Worm (Caenorhabditis elegans): Measurements from ENCODE around the gene nlp-80.
"Not testable (repeated sequence)": the region's sequence is repeated elsewhere in the genome, so short reads cannot be mapped to it uniquely, and the experiment has no call there.

nlp-80 gene

ce11 chrV:11065513-11065912, at the start of gene nlp-80:
nlp-80 (minus strand) TSS chrV:11065613.
- TF ChIP-seq unc-62 (GFP tag; optimal IDR thresholded peaks at IDR 0.05), result no peak

ce11 chrV:11113607-11114006, 48.2 kb upstream of the nlp-80 start, which contains the start of gene math-33:
math-33 (plus strand) TSS chrV:11113907.
- no peak for TF ChIP-seq unc-62 (GFP tag; optimal IDR thresholded peaks at IDR 0.05)

- TF ChIP-seq unc-62 (GFP tag; optimal IDR thresholded peaks at IDR 0.05), result no peak
Measured at ce11 chrV:11113041-11113574, 47.7 kb upstream of the nlp-80 start, which contains the start of gene erfa-3. erfa-3 (minus strand) TSS chrV:11113091.

DNA sequence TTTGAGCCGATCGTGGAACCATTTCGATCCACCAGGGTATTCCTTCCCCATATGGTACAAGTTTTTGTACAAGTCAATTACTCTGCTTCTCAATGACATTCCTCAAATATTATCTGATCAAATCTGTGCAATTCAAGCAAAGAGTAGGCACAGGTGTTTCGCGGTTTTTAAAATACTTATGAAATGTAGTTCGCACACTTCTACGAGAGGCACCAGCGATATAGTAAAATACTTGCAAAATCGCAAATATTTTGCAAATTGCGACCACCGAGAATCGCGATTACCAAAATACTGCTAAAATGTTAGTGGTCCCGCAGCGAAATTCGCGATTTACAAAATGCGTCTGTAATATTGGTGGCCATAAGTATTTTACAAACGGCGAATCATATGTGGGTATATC, 44.2 kb upstream of the nlp-80 start, which contains the start of gene Y42A5A.5:
Gene Y42A5A.5 (minus strand): TSS at position 101 of the 400 bp plus-strand sequence.
- TF ChIP-seq unc-62 (GFP tag; optimal IDR thresholded peaks at IDR 0.05), result not testable (repeated sequence)

DNA sequence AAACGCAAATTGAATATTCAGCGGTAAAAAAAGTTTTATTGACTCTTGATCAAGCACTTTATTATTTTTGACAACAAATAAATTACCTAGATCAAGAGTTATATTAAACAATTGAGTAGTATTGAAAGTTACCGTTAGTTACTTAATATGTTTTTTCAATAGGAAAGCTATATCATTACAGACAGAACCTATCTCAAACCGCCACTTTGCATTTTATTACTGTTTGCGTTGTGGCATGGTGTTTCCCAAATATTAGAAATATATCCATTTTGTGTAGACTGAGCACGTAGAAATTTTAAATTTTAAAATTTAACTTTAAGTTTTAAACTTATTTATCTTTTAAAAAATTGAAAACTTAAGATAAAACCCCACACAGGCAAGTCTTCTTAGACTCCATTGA, 39.0 kb upstream of the nlp-80 start:
- TF ChIP-seq unc-62 (GFP tag; optimal IDR thresholded peaks at IDR 0.05), result no peak

ce11 chrV:11098599-11098998, 33.2 kb upstream of the nlp-80 start, which contains the start of gene cdkl-1:
cdkl-1 (plus strand) TSS chrV:11098899.
- TF ChIP-seq unc-62 (GFP tag; optimal IDR thresholded peaks at IDR 0.05), result no peak

- no peak for TF ChIP-seq unc-62 (GFP tag; optimal IDR thresholded peaks at IDR 0.05)
Measured at ce11 chrV:11095873-11096272, 30.5 kb upstream of the nlp-80 start, which contains the start of gene Y42A5A.3. Y42A5A.3 (minus strand) TSS chrV:11095973.

ce11 chrV:11094698-11095097, 29.3 kb upstream of the nlp-80 start:
- no peak for TF ChIP-seq unc-62 (GFP tag; optimal IDR thresholded peaks at IDR 0.05)

DNA sequence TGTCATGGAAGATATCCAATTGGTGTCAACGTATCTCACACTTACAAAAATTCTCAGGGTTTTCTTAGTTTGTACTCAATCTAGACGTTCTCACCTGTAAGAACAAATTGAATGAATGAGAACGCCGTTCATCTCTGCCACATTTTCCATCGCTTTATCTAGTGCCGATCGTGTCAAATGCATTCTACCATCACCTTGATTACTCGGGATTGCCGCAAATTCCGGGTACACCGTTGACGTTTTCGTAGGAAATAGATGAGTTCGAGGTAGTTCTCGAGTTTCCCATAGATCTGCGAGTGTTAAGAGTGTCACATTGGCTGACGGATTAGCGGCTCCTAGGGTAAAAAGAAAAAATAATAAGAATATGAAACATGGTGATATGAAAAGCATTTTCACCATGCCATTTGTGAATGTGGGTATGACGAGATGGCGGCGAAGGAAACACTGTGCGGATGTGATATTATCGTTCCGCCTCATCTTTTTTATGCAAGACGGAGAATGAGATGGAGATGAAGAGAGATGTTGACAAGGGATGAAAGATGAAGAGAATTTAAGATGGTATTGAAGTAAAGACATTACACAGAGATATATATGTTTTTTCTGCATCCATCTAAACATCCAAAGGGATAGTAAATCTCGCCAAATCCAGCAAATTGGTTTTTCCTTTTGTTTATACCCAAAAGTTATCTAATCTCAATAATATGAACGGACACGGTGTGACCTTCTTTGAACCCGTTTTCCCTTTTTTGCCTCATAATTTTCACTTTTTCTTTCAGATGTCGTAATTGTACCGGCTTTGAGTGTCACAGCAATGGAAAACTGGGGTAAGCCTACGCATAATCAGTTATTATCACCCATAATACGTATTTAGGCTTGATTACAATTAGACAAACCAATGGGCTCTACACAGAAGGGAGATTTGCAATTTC, 28.0 kb upstream of the nlp-80 start, which contains the start of gene lact-8:
Gene lact-8 (minus strand): TSS at position 445 of the 929 bp plus-strand sequence.
- no peak for TF ChIP-seq unc-62 (GFP tag; optimal IDR thresholded peaks at IDR 0.05)

DNA sequence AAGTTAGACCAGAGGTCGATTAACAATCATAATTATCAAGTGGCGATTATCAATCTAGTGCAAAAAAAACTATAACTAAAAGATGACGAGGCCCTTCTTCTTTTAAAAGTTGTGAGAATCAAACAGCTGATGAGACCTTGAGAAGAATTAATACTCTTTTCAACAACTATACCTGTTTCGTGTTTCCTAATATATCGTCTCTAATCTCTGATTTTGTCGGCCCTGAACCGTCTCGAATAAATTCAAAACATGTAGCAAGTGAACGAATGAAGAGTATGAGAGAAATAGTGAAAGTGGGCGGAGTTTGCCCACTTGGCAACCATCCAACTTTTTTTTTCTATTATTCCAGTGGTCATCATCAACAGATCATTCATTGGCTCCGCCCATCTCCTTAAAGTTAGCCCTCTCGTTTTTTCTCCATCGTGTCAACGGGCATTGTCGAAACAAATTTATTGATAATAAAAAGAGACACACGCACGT, 22.1 kb upstream of the nlp-80 start, which contains the start of gene Y42A5A.1:
Gene Y42A5A.1 (plus strand): TSS at position 430 of the 480 bp plus-strand sequence.
- TF ChIP-seq unc-62 (GFP tag; optimal IDR thresholded peaks at IDR 0.05), result no peak

DNA sequence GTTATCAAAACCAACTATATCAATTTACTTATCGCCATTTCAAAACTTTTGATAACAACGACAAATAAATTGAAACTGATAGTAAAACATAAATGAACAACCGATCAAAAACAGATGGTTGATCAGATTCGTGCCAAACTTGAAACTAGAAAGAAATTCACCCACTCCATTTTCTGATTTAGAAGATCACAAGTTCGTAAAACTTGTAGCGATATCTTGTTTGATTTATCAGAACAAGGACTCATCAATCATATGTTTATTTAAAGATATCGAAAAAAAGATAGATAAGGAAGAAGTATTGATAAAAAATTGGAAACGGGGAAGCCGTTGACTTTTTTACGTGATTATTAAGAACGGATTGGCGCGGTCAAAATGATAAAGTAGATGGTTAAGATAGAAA, 21.7 kb upstream of the nlp-80 start:
- no peak for TF ChIP-seq unc-62 (GFP tag; optimal IDR thresholded peaks at IDR 0.05)

- TF ChIP-seq unc-62 (GFP tag; optimal IDR thresholded peaks at IDR 0.05), result no peak
Measured at ce11 chrV:11083691-11084090, 18.3 kb upstream of the nlp-80 start.

ce11 chrV:11082964-11083363, 17.6 kb upstream of the nlp-80 start:
- TF ChIP-seq unc-62 (GFP tag; optimal IDR thresholded peaks at IDR 0.05), result no peak

ce11 chrV:11082475-11082874, 17.1 kb upstream of the nlp-80 start:
- TF ChIP-seq unc-62 (GFP tag; optimal IDR thresholded peaks at IDR 0.05), result no peak

DNA sequence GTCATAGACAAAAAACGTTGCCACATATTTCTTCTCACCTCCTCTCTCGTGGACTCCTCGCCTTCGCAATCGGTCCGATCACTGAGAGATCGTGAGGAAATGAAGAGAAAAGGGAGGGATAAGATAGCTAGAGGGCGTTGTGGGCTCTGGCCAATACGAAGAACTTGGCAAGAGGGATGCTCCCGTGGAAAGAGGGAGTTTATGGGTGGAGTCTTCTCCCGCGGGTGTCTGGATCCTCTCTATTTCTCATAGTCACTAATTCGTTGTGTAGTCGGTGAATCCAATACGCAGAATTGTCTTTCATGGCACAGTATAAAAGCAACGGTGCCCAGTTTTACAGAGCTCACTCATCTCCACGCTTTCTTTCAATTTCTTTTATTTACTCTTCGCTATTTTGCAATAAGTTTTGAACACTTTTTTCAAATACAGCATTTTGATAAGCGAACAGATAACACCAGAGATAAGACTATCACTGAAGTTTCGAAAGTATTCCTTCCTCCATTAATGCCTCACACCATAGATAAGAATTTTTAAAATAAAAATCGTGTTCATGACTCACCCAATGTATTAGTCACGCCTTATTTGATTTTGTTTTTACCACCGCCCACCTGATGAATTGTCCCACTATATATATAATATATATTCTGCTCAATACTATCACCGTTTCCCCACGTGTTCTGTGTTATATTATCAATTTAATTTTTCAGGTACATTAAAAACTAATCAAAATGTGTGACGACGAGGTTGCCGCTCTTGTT, 15.1 kb upstream of the nlp-80 start, which contains the start of gene act-1:
Gene act-1 (plus strand): TSS at position 708 of the 758 bp plus-strand sequence.
- no peak for TF ChIP-seq unc-62 (GFP tag; optimal IDR thresholded peaks at IDR 0.05)

ce11 chrV:11078874-11079273, 13.5 kb upstream of the nlp-80 start:
- no peak for TF ChIP-seq unc-62 (GFP tag; optimal IDR thresholded peaks at IDR 0.05)
